Fruit fly (Drosophila melanogaster) whole organism, adult: Measurements from ENCODE around the gene CG43181.

Source experiments
- CG11617 ChIP-seq: fragments of 200-800 bp; sonication (Bioruptor generic); optimal IDR thresholded peaks from 2 replicates; lab custom pipeline; 2017; ENCODE audit warnings: mild to moderate bottlenecking, missing biosample characterization, missing genetic modification reagents, missing genetic modification characterization
- CG12768 ChIP-seq: fragments of 200-800 bp; sonication (Bioruptor generic); optimal IDR thresholded peaks from 2 replicates; lab custom pipeline; 2017; ENCODE audit warnings: missing biosample characterization, missing genetic modification characterization, mild to moderate bottlenecking, moderate library complexity, missing genetic modification reagents
- CG14711 ChIP-seq: fragments of 200-800 bp; sonication (Bioruptor generic); optimal IDR thresholded peaks from 2 replicates; lab custom pipeline; 2018; ENCODE audit warnings: missing biosample characterization, mild to moderate bottlenecking, missing genetic modification characterization, moderate library complexity
- CG1620 ChIP-seq: fragments of 200-800 bp; sonication (Bioruptor generic); optimal IDR thresholded peaks from 2 replicates; lab custom pipeline; 2016; ENCODE audit warnings: missing biosample characterization, missing genetic modification characterization
- CG33017 ChIP-seq: fragments of 200-800 bp; sonication (Bioruptor generic); optimal IDR thresholded peaks from 2 replicates; lab custom pipeline; 2018; ENCODE audit warnings: missing biosample characterization, mild to moderate bottlenecking, missing genetic modification characterization, moderate library complexity
- CG5204 ChIP-seq: fragments of 200-800 bp; sonication (Bioruptor generic); optimal IDR thresholded peaks from 2 replicates; lab custom pipeline; 2016; ENCODE audit warnings: missing biosample characterization, missing genetic modification characterization
- CG7045 ChIP-seq: fragments of 200-800 bp; sonication (Bioruptor generic); optimal IDR thresholded peaks from 2 replicates; lab custom pipeline; 2017; ENCODE audit warnings: missing biosample characterization, mild to moderate bottlenecking, missing genetic modification characterization
- CG7101 ChIP-seq: fragments of 200-800 bp; sonication (Bioruptor generic); optimal IDR thresholded peaks from 2 replicates; lab custom pipeline; 2018; ENCODE audit warnings: missing biosample characterization, mild to moderate bottlenecking, missing genetic modification characterization, moderate library complexity
- Clk ChIP-seq: fragments of 200-800 bp; sonication (Bioruptor generic); optimal IDR thresholded peaks from 2 replicates; lab custom pipeline; 2017; ENCODE audit warnings: missing biosample characterization, missing genetic modification characterization
- Crg-1 ChIP-seq: fragments of 200-800 bp; sonication (Bioruptor generic); optimal IDR thresholded peaks from 2 replicates; lab custom pipeline; 2016; ENCODE audit warnings: missing biosample characterization, missing genetic modification characterization
- Hr96 ChIP-seq: fragments of 200-800 bp; sonication (Bioruptor generic); optimal IDR thresholded peaks from 2 replicates; lab custom pipeline; 2016; ENCODE audit warnings: missing biosample characterization, missing genetic modification characterization
- Mnt ChIP-seq: fragments of 200-800 bp; sonication (Bioruptor generic); optimal IDR thresholded peaks from 2 replicates; lab custom pipeline; 2016; ENCODE audit warnings: missing biosample characterization, mild to moderate bottlenecking, missing genetic modification characterization
- bab1 ChIP-seq: fragments of 200-800 bp; sonication (Bioruptor generic); optimal IDR thresholded peaks from 3 replicates; lab custom pipeline; 2019; ENCODE audit warnings: missing biosample characterization, mild to moderate bottlenecking, missing genetic modification characterization, moderate library complexity
- cic ChIP-seq: fragments of 200-800 bp; sonication (Bioruptor generic); optimal IDR thresholded peaks from 2 replicates; lab custom pipeline; 2017; ENCODE audit warnings: missing biosample characterization, mild to moderate bottlenecking, missing genetic modification characterization, moderate library complexity
- cnc ChIP-seq, 2 experiments: fragments of >200 bp; optimal IDR thresholded peaks; 2 replicates each; lab custom pipeline; 2017
- kay ChIP-seq: fragments of 200-800 bp; sonication (Bioruptor generic); peaks from one replicate; lab custom pipeline; 2016; ENCODE audit warnings: missing biosample characterization, missing genetic modification characterization, borderline replicate concordance
- ovo ChIP-seq: fragments of 200-800 bp; sonication (Bioruptor generic); optimal IDR thresholded peaks from 2 replicates; lab custom pipeline; 2016; ENCODE audit warnings: missing biosample characterization, missing genetic modification characterization
- pad ChIP-seq: fragments of 200-800 bp; sonication (Bioruptor generic); optimal IDR thresholded peaks from 3 replicates; lab custom pipeline; 2017; ENCODE audit warnings: missing biosample characterization, missing genetic modification characterization, mild to moderate bottlenecking, moderate library complexity, missing genetic modification reagents
- tj ChIP-seq: fragments of 200-800 bp; sonication (Bioruptor generic); optimal IDR thresholded peaks from 3 replicates; lab custom pipeline; 2017; ENCODE audit warnings: missing biosample characterization, mild to moderate bottlenecking, missing genetic modification characterization, moderate library complexity
- toe ChIP-seq: fragments of 200-800 bp; sonication (Bioruptor generic); optimal IDR thresholded peaks from 2 replicates; lab custom pipeline; 2016; ENCODE audit warnings: missing biosample characterization, missing genetic modification characterization

The CG43181 gene

dm6 chrX:392242-392641 is 41.9 kb downstream of the CG43181 start:
- no peak for TF ChIP-seq CG7101 (tag; lab: Kevin White, UChicago)
- no peak for TF ChIP-seq Clk (GFP tag; lab: Kevin White, UChicago)
- no peak for TF ChIP-seq Crg-1 (GFP tag; lab: Kevin White, UChicago)
- no peak for TF ChIP-seq CG7045 (GFP tag; lab: Kevin White, UChicago)
- TF ChIP-seq CG33017 (tag; lab: Kevin White, UChicago) = no peak
- TF ChIP-seq cic (GFP tag; lab: Kevin White, UChicago) = no peak
- no peak for TF ChIP-seq Hr96
- no peak for TF ChIP-seq CG14711 (tag; lab: Kevin White, UChicago)
- TF ChIP-seq CG5204 (GFP tag; lab: Kevin White, UChicago) = no peak
- TF ChIP-seq CG11617 = no peak
- no peak for TF ChIP-seq cnc (optimal IDR thresholded peaks at IDR 0.05; lab: Kevin White, UChicago)
- TF ChIP-seq pad (GFP tag; lab: Kevin White, UChicago) = no peak
- no peak for TF ChIP-seq bab1 (GFP tag; lab: Kevin White, UChicago)
- TF ChIP-seq tj (GFP tag; lab: Kevin White, UChicago) = no peak
- no peak for TF ChIP-seq CG1620
- TF ChIP-seq toe (GFP tag; lab: Kevin White, UChicago) = no peak

dm6 chrX:392979-393378 is 42.6 kb downstream of the CG43181 start:
- TF ChIP-seq Clk (GFP tag; lab: Kevin White, UChicago) (no peak), toe (GFP tag; lab: Kevin White, UChicago) (no peak), cic (GFP tag; lab: Kevin White, UChicago) (no peak), pad (GFP tag; lab: Kevin White, UChicago) (no peak), Hr96 (no peak), CG1620 (no peak), CG5204 (GFP tag; lab: Kevin White, UChicago) (no peak), Mnt (GFP tag; lab: Kevin White, UChicago) (no peak), Crg-1 (GFP tag; lab: Kevin White, UChicago) (no peak), CG12768 (GFP tag; lab: Kevin White, UChicago) (no peak), CG7045 (GFP tag; lab: Kevin White, UChicago) (no peak), kay (GFP tag; lab: Kevin White, UChicago) (no peak), cnc (optimal IDR thresholded peaks at IDR 0.05; lab: Kevin White, UChicago) (no peak), CG33017 (tag; lab: Kevin White, UChicago) (no peak), CG11617 (no peak)

dm6 chrX:395746-396145 is 45.4 kb downstream of the CG43181 start, which contains the start of gene sc:
sc (plus strand) TSS chrX:396060.
- no peak for TF ChIP-seq Crg-1 (GFP tag; lab: Kevin White, UChicago)
- no peak for TF ChIP-seq bab1 (GFP tag; lab: Kevin White, UChicago)
- TF ChIP-seq toe (GFP tag; lab: Kevin White, UChicago) = no peak

- TF ChIP-seq CG33017 (tag; lab: Kevin White, UChicago) (no peak), CG5204 (GFP tag; lab: Kevin White, UChicago) (no peak), Mnt (GFP tag; lab: Kevin White, UChicago) (no peak), kay (GFP tag; lab: Kevin White, UChicago) (no peak), CG7045 (GFP tag; lab: Kevin White, UChicago) (no peak), Crg-1 (GFP tag; lab: Kevin White, UChicago) (no peak), bab1 (GFP tag; lab: Kevin White, UChicago) (no peak), CG12768 (GFP tag; lab: Kevin White, UChicago) (no peak), ovo (GFP tag; lab: Kevin White, UChicago) (no peak), CG11617 (no peak), tj (GFP tag; lab: Kevin White, UChicago) (no peak)
Observed at dm6 chrX:399732-400131, 49.4 kb downstream of the CG43181 start.
